Worm (Caenorhabditis elegans) whole organism, L3 larva: ENCODE measurements around the gene sfxn-5.

Experiments used
- fos-1 ChIP-seq: fragments of 150-350 bp; optimal IDR thresholded peaks from 2 replicates; lab custom pipeline; 2014; ENCODE audit warnings: missing biosample characterization, missing genetic modification characterization
- hmg-11 ChIP-seq: sonication (generic microtip); optimal IDR thresholded peaks from 2 replicates; lab custom pipeline; 2016; ENCODE audit warnings: missing genetic modification characterization, missing compliant biosample characterization
- nhr-12 ChIP-seq: fragments of 150-350 bp; optimal IDR thresholded peaks from 2 replicates; lab custom pipeline; 2014; ENCODE audit warnings: missing biosample characterization, missing genetic modification characterization
- sea-2 ChIP-seq: fragments of 150-350 bp; sonication (generic microtip); optimal IDR thresholded peaks from 4 replicates; lab custom pipeline; 2014; ENCODE audit warnings: missing biosample characterization, missing genetic modification reagents, missing genetic modification characterization
- snpc-4 ChIP-seq: fragments of 150-350 bp; optimal IDR thresholded peaks from 2 replicates; lab custom pipeline; 2014; ENCODE audit warnings: missing biosample characterization, missing genetic modification characterization
- unc-62 ChIP-seq: fragments of 150-350 bp; sonication (generic microtip); optimal IDR thresholded peaks from 4 replicates; lab custom pipeline; 2014; ENCODE audit warnings: missing biosample characterization, missing genetic modification reagents, missing genetic modification characterization

ce11 chrII:8065985-8066384 lies 38.9 kb downstream of the sfxn-5 start, which contains the start of gene pdha-1:
- TF ChIP-seq sea-2 (GFP tag; lab: Kevin White, UChicago): no peak
- TF ChIP-seq fos-1 (tag; lab: Kevin White, UChicago): no peak
- TF ChIP-seq snpc-4 (tag; lab: Kevin White, UChicago): no peak
- no peak for TF ChIP-seq unc-62
- TF ChIP-seq nhr-12 (tag; lab: Kevin White, UChicago): no peak
- TF ChIP-seq hmg-11 (tag; lab: Kevin White, UChicago): no peak
